Worm (Caenorhabditis elegans) whole organism, L3 larva: ENCODE results near the gene T19C4.1.

Source experiments
- R02D3.7 ChIP-seq: fragments of 150-350 bp; optimal IDR thresholded peaks from 2 replicates; lab custom pipeline; 2014; ENCODE audit warnings: missing biosample characterization, missing genetic modification characterization
- ZK546.5 ChIP-seq: sonication (generic microtip); optimal IDR thresholded peaks from 2 replicates; lab custom pipeline; 2017; ENCODE audit warnings: missing biosample characterization, missing genetic modification characterization
- aly-2 ChIP-seq: fragments of 150-350 bp; optimal IDR thresholded peaks from 2 replicates; lab custom pipeline; 2014; ENCODE audit warnings: missing biosample characterization, missing genetic modification characterization
- ama-1 ChIP-seq: fragments of 150-350 bp; optimal IDR thresholded peaks from 2 replicates; lab custom pipeline; 2018
- ceh-16 ChIP-seq: sonication (generic microtip); optimal IDR thresholded peaks from 2 replicates; lab custom pipeline; 2017; ENCODE audit warnings: missing biosample characterization, missing genetic modification characterization
- ceh-28 ChIP-seq: fragments of 150-350 bp; optimal IDR thresholded peaks from 2 replicates; lab custom pipeline; 2014; ENCODE audit warnings: missing biosample characterization, missing genetic modification reagents, missing genetic modification characterization
- ceh-82 ChIP-seq: fragments of 150-350 bp; optimal IDR thresholded peaks from 2 replicates; lab custom pipeline; 2014; ENCODE audit warnings: missing biosample characterization, missing genetic modification characterization
- ceh-9 ChIP-seq: sonication (generic microtip); optimal IDR thresholded peaks from 2 replicates; lab custom pipeline; 2018; ENCODE audit warnings: missing biosample characterization, missing genetic modification characterization
- daf-12 ChIP-seq: fragments of 150-350 bp; optimal IDR thresholded peaks from 2 replicates; lab custom pipeline; 2014; ENCODE audit warnings: missing biosample characterization, missing genetic modification reagents, missing genetic modification characterization
- egl-27 ChIP-seq: sonication (generic microtip); optimal IDR thresholded peaks from 4 replicates; lab custom pipeline; 2017; ENCODE audit warnings: missing biosample characterization, missing genetic modification reagents, missing genetic modification characterization
- egl-5 ChIP-seq: fragments of 150-350 bp; optimal IDR thresholded peaks from 2 replicates; lab custom pipeline; 2017; ENCODE audit warnings: missing biosample characterization, missing genetic modification reagents, missing genetic modification characterization, inconsistent platforms
- elt-1 ChIP-seq: fragments of 150-350 bp; optimal IDR thresholded peaks from 2 replicates; lab custom pipeline; 2014; ENCODE audit warnings: missing biosample characterization, missing genetic modification characterization
- elt-2 ChIP-seq: sonication (generic microtip); optimal IDR thresholded peaks from 2 replicates; lab custom pipeline; 2016; ENCODE audit warnings: missing genetic modification reagents, mild to moderate bottlenecking, missing genetic modification characterization, missing compliant biosample characterization
- elt-3 ChIP-seq, 3 experiments: fragments of 150-350 bp in 1 of 3; sonication (generic microtip) in 2 of 3; optimal IDR thresholded peaks; 2 replicates in 2 of 3; 4 replicates in 1 of 3; lab custom pipeline; 2014 to 2017; ENCODE audit warnings: missing biosample characterization in 3 of 3, missing genetic modification characterization in 3 of 3
- eor-1 ChIP-seq, 2 experiments: fragments of 150-350 bp; optimal IDR thresholded peaks; 2 replicates each; lab custom pipeline; 2014 to 2018; ENCODE audit warnings: missing biosample characterization in 2 of 2, missing genetic modification characterization in 2 of 2
- fkh-10 ChIP-seq: sonication (generic microtip); optimal IDR thresholded peaks from 2 replicates; lab custom pipeline; 2017; ENCODE audit warnings: missing biosample characterization, missing genetic modification reagents, missing genetic modification characterization
- fkh-2 ChIP-seq: fragments of 150-350 bp; optimal IDR thresholded peaks from 2 replicates; lab custom pipeline; 2014; ENCODE audit warnings: missing biosample characterization, missing genetic modification reagents, missing genetic modification characterization
- fos-1 ChIP-seq: fragments of 150-350 bp; optimal IDR thresholded peaks from 2 replicates; lab custom pipeline; 2014; ENCODE audit warnings: missing biosample characterization, missing genetic modification characterization
- hmg-11 ChIP-seq: sonication (generic microtip); optimal IDR thresholded peaks from 2 replicates; lab custom pipeline; 2016; ENCODE audit warnings: missing genetic modification characterization, missing compliant biosample characterization
- jun-1 ChIP-seq: fragments of 150-350 bp; optimal IDR thresholded peaks from 2 replicates; lab custom pipeline; 2014; ENCODE audit warnings: missing biosample characterization, missing genetic modification reagents, missing genetic modification characterization
- lin-15B ChIP-seq: fragments of 150-350 bp; optimal IDR thresholded peaks from 2 replicates; lab custom pipeline; 2014; ENCODE audit warnings: missing biosample characterization, missing genetic modification characterization
- lin-39 ChIP-seq: fragments of 150-350 bp; optimal IDR thresholded peaks from 2 replicates; lab custom pipeline; 2018; ENCODE audit warnings: missing biosample characterization, missing genetic modification reagents, missing genetic modification characterization
- lsy-12 ChIP-seq: sonication (generic microtip); optimal IDR thresholded peaks from 2 replicates; lab custom pipeline; 2016; ENCODE audit warnings: mild to moderate bottlenecking, missing genetic modification characterization, missing compliant biosample characterization
- mdl-1 ChIP-seq: fragments of 150-350 bp; optimal IDR thresholded peaks from 2 replicates; lab custom pipeline; 2014; ENCODE audit warnings: missing biosample characterization, missing genetic modification characterization
- mml-1 ChIP-seq: fragments of 150-350 bp; sonication (generic microtip); optimal IDR thresholded peaks from 3 replicates; lab custom pipeline; 2014; ENCODE audit warnings: missing biosample characterization, missing genetic modification characterization
- nfya-1 ChIP-seq: sonication (generic microtip); optimal IDR thresholded peaks from 2 replicates; lab custom pipeline; 2017; ENCODE audit warnings: missing genetic modification characterization, mild to moderate bottlenecking, missing compliant biosample characterization, antibody characterized with exemption, moderate library complexity; ENCODE audit not compliant: insufficient read depth
- nhr-11 ChIP-seq: fragments of 150-350 bp; optimal IDR thresholded peaks from 2 replicates; lab custom pipeline; 2014; ENCODE audit warnings: missing biosample characterization, missing genetic modification characterization
- nhr-12 ChIP-seq: fragments of 150-350 bp; optimal IDR thresholded peaks from 2 replicates; lab custom pipeline; 2014; ENCODE audit warnings: missing biosample characterization, missing genetic modification characterization
- nhr-23 ChIP-seq: fragments of 150-350 bp; optimal IDR thresholded peaks from 2 replicates; lab custom pipeline; 2014; ENCODE audit warnings: missing biosample characterization, missing genetic modification reagents, missing genetic modification characterization
- nhr-237 ChIP-seq: fragments of 150-350 bp; optimal IDR thresholded peaks from 2 replicates; lab custom pipeline; 2014; ENCODE audit warnings: missing biosample characterization, missing genetic modification characterization
- nhr-25 ChIP-seq: sonication (generic microtip); optimal IDR thresholded peaks from 2 replicates; lab custom pipeline; 2017; ENCODE audit warnings: missing biosample characterization, missing genetic modification characterization
- nhr-28 ChIP-seq: fragments of 150-350 bp; optimal IDR thresholded peaks from 2 replicates; lab custom pipeline; 2014; ENCODE audit warnings: missing biosample characterization, missing genetic modification characterization
- nhr-43 ChIP-seq: sonication (generic microtip); optimal IDR thresholded peaks from 2 replicates; lab custom pipeline; 2016; ENCODE audit warnings: mild to moderate bottlenecking, missing genetic modification characterization, missing compliant biosample characterization; ENCODE audit not compliant: poor library complexity, severe bottlenecking
- nhr-67 ChIP-seq: fragments of 150-350 bp; optimal IDR thresholded peaks from 2 replicates; lab custom pipeline; 2014; ENCODE audit warnings: missing biosample characterization, missing genetic modification characterization
- nhr-76 ChIP-seq: fragments of 150-350 bp; sonication (generic microtip); optimal IDR thresholded peaks from 5 replicates; lab custom pipeline; 2014; ENCODE audit warnings: missing biosample characterization, missing genetic modification characterization
- nhr-77 ChIP-seq: fragments of 150-350 bp; optimal IDR thresholded peaks from 2 replicates; lab custom pipeline; 2014; ENCODE audit warnings: missing biosample characterization, missing genetic modification characterization
- pha-4 ChIP-seq: fragments of 150-350 bp; optimal IDR thresholded peaks from 2 replicates; lab custom pipeline; 2014; ENCODE audit warnings: missing biosample characterization, missing genetic modification reagents, missing genetic modification characterization
- pqm-1 ChIP-seq: fragments of 150-350 bp; optimal IDR thresholded peaks from 2 replicates; lab custom pipeline; 2017; ENCODE audit warnings: missing biosample characterization, missing genetic modification characterization, inconsistent platforms
- sea-2 ChIP-seq: fragments of 150-350 bp; sonication (generic microtip); optimal IDR thresholded peaks from 4 replicates; lab custom pipeline; 2014; ENCODE audit warnings: missing biosample characterization, missing genetic modification reagents, missing genetic modification characterization
- skn-1 ChIP-seq: fragments of 150-350 bp; optimal IDR thresholded peaks from 2 replicates; lab custom pipeline; 2014; ENCODE audit warnings: missing biosample characterization, missing genetic modification characterization
- snpc-4 ChIP-seq: fragments of 150-350 bp; optimal IDR thresholded peaks from 2 replicates; lab custom pipeline; 2014; ENCODE audit warnings: missing biosample characterization, missing genetic modification characterization
- tbx-2 ChIP-seq: sonication (generic microtip); optimal IDR thresholded peaks from 2 replicates; lab custom pipeline; 2016; ENCODE audit warnings: mild to moderate bottlenecking, missing genetic modification characterization, missing compliant biosample characterization
- unc-39 ChIP-seq: sonication (generic microtip); optimal IDR thresholded peaks from 4 replicates; lab custom pipeline; 2017; ENCODE audit warnings: missing biosample characterization, missing genetic modification characterization
- zag-1 ChIP-seq: fragments of 150-350 bp; optimal IDR thresholded peaks from 2 replicates; lab custom pipeline; 2014; ENCODE audit warnings: missing biosample characterization, missing genetic modification characterization
- ztf-11 ChIP-seq: fragments of 150-350 bp; optimal IDR thresholded peaks from 2 replicates; lab custom pipeline; 2014; ENCODE audit warnings: missing biosample characterization, missing genetic modification characterization
- ztf-4 ChIP-seq: fragments of 150-350 bp; optimal IDR thresholded peaks from 2 replicates; lab custom pipeline; 2014; ENCODE audit warnings: missing biosample characterization, missing genetic modification characterization

The T19C4.1 gene

DNA sequence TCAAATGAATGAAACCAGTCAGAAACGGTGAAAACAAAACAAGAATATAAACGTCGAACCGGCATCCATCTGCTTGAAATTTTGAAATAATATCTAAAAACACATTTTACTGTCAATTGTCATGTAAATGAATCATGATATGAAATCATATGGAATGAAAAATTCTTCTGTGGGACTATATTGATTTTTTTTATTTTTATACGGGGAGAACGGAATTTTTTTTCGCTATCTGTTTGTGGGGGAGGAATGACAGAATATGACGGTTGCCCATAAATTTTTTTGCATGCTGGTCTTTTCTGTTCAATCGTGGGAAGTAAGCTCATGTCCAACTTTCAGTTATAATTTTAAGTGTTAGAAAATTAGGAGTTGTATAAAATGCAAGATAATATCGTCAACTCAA is 4.8 kb upstream of the T19C4.1 start, which contains the start of gene C06H2.7:
Gene C06H2.7, minus strand, starts transcription at position 101 of the 400 bp plus-strand sequence.
- no peak for TF ChIP-seq ceh-82

DNA sequence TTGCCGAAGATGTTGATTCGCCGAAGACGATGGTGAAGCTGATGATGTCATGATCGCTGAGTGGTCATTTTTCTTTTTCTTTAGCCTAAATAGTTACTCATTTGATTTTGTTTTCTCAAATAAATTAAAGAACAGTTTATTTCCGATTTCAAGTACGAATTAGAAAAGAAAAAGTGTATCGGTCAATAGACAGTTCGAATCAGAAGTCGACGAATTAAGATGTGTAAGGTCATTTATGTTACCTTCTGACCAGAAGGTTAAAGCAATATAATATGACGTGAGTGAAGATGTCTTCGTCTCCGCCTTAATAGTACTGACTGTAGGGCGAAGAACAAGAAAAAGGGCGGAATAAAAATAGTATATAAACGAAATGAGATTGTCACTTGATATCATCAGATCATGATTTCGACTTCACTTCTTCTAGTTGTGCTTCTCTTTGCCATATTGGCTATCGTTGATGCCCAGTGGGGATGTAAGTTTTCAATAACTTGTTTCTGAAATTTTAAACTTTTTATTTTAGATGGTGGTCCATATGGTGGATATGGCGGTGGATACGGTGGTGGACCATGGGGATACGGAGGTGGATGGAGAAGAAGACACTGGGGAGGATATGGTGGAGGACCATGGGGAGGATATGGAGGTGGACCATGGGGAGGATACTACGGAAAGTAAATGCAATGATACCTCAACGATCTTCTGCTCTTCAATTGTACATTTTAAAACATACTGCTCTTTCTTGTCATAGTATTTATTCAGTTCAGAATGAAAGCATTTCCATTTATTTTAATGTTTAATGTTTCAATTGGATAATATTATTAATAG is 2.3 kb upstream of the T19C4.1 start, which contains the start of the genes T19C4.24 and nlp-33:
Gene T19C4.24, minus strand, starts transcription at position 51 of the 822 bp plus-strand sequence.
Gene nlp-33, plus strand, starts transcription at position 389 of the 822 bp plus-strand sequence.
- TF ChIP-seq ama-1 (peak; percentile 91), elt-1 (tag; lab: Kevin White, UChicago) (peak; percentile 50), ceh-28 (tag; lab: Kevin White, UChicago) (no peak), nhr-25 (tag; lab: Kevin White, UChicago) (peak; percentile 66), nhr-23 (tag; lab: Kevin White, UChicago) (peak; percentile 37), elt-3 (tag; optimal IDR thresholded peaks at IDR 0.05; lab: Kevin White, UChicago) (peak in 1 of 3 experiments; percentile 79), R02D3.7 (tag; lab: Kevin White, UChicago) (peak; percentile 8), nhr-43 (tag; lab: Kevin White, UChicago) (peak; percentile 61), ceh-82 (no peak), sea-2 (GFP tag; lab: Kevin White, UChicago) (no peak), nfya-1 (tag; lab: Kevin White, UChicago) (peak; percentile 34)
- TF ChIP-seq, all 47 proteins: peak for 8

DNA sequence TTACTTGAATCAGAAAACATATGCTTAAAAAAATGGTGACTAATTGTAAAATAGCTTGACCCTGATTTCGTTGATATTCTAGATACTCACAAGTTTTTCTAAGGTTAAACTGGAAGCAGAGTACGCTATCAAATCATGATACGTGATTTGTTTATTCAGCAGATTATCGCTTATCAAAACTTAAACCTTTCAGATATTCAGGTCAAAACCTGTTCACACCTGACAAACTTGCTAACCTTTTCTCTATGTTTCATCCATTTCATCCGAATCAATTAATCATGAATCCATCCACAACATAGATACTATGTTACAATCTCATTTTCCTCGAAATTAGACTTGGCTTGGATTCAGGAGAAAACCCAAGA is 1.7 kb upstream of the T19C4.1 start:
- no peak for TF ChIP-seq zag-1 (tag; lab: Kevin White, UChicago)
- TF ChIP-seq R02D3.7 (tag; lab: Kevin White, UChicago): no peak
- no peak for TF ChIP-seq ZK546.5 (tag; lab: Kevin White, UChicago)
- no peak for TF ChIP-seq hmg-11 (tag; lab: Kevin White, UChicago)
- peak; percentile 84 for TF ChIP-seq ama-1
- TF ChIP-seq nhr-25 (tag; lab: Kevin White, UChicago): peak; percentile 57
- TF ChIP-seq egl-5: no peak
- TF ChIP-seq lsy-12 (tag; lab: Kevin White, UChicago): no peak
- no peak for TF ChIP-seq skn-1 (tag; lab: Kevin White, UChicago)
- TF ChIP-seq fos-1: no peak
- peak; percentile 76 for TF ChIP-seq nhr-43 (tag; lab: Kevin White, UChicago)
- no peak for TF ChIP-seq nhr-237 (tag; lab: Kevin White, UChicago)
- TF ChIP-seq lin-15B: no peak
- TF ChIP-seq nhr-76 (tag; lab: Kevin White, UChicago): no peak
- no peak for TF ChIP-seq ceh-28 (tag; lab: Kevin White, UChicago)
- no peak for TF ChIP-seq aly-2 (tag; lab: Kevin White, UChicago)
- TF ChIP-seq pha-4 (tag; lab: Kevin White, UChicago): no peak
- TF ChIP-seq pqm-1 (tag; lab: Kevin White, UChicago): no peak
- TF ChIP-seq nhr-28: no peak
- no peak for TF ChIP-seq jun-1 (tag; lab: Kevin White, UChicago)
- no peak for TF ChIP-seq ceh-82
- TF ChIP-seq elt-1 (tag; lab: Kevin White, UChicago): no peak
- TF ChIP-seq nfya-1 (tag; lab: Kevin White, UChicago): no peak
- TF ChIP-seq nhr-12 (tag; lab: Kevin White, UChicago): no peak
- TF ChIP-seq nhr-67: no peak
- peak in 1 of 3 experiments; percentile 6 for TF ChIP-seq elt-3 (tag; optimal IDR thresholded peaks at IDR 0.05; lab: Kevin White, UChicago)
- TF ChIP-seq daf-12 (tag; lab: Kevin White, UChicago): peak; percentile 1
- no peak for TF ChIP-seq sea-2 (GFP tag; lab: Kevin White, UChicago)
- no peak for TF ChIP-seq ceh-16 (tag; lab: Kevin White, UChicago)
- no peak for TF ChIP-seq egl-27 (tag; lab: Kevin White, UChicago)
- TF ChIP-seq elt-2 (tag; lab: Kevin White, UChicago): no peak
- TF ChIP-seq eor-1 (tag; optimal IDR thresholded peaks at IDR 0.05; lab: Kevin White, UChicago): no peak
- peak; percentile 41 for TF ChIP-seq tbx-2 (tag; lab: Kevin White, UChicago)
- no peak for TF ChIP-seq fkh-2
- no peak for TF ChIP-seq ceh-9 (tag; lab: Kevin White, UChicago)
- TF ChIP-seq ztf-11 (tag; lab: Kevin White, UChicago): no peak
- TF ChIP-seq mdl-1 (tag; lab: Kevin White, UChicago): no peak
- no peak for TF ChIP-seq mml-1 (tag; lab: Kevin White, UChicago)
- no peak for TF ChIP-seq fkh-10 (GFP tag; lab: Kevin White, UChicago)
- peak; percentile 55 for TF ChIP-seq ztf-4 (tag; lab: Kevin White, UChicago)
- TF ChIP-seq nhr-11: no peak
- TF ChIP-seq lin-39 (tag; lab: Kevin White, UChicago): no peak
- peak; percentile 35 for TF ChIP-seq nhr-23 (tag; lab: Kevin White, UChicago)
- no peak for TF ChIP-seq nhr-77 (tag; lab: Kevin White, UChicago)
- TF ChIP-seq unc-39 (tag; lab: Kevin White, UChicago): no peak
- no peak for TF ChIP-seq snpc-4 (tag; lab: Kevin White, UChicago)
